Worm (Caenorhabditis elegans): ENCODE data around the gene bath-28.

bath-28 gene

DNA sequence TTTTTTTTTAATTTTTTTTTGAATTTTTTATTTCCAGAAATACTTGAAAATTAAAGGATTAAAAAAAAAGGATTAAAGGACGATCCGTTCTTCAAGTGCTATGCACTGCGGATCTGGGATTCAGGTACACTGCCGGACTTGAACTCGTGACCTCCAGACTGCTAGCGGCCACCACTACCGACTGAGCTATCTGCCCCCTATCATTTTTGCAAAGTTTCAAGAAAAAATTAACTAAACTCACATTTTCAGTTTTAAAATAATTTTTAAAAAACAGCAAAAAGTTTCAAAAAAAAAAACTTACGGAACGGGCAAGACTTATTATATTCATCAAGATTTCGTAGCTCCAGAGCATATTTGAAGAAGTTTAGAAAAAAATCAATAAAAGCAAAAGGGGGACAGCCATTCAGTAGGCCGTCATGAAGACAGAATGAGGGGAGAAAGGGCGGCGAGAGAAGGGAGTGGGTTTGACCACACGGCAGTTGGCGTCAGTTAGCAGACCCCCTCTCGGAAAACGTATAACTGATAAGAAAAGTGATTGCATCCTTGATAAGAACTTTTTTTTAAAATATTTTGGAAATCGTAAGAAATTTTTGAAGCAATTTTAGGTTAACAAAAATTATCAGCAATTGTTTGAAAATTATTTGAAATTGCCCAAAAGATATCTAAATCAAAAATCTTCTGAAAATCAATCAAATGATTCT is 33.7 kb downstream of the bath-28 start:
- no peak for TF ChIP-seq syd-9 (tag; optimal IDR thresholded peaks at IDR 0.05)
- TF ChIP-seq elt-2 (tag; optimal IDR thresholded peaks at IDR 0.05) = peak; percentile 68
- peak; percentile 12 for TF ChIP-seq rnt-1 (tag; optimal IDR thresholded peaks at IDR 0.05)
- TF ChIP-seq npax-4 (tag; optimal IDR thresholded peaks at IDR 0.05) = no peak
- TF ChIP-seq dmd-4 (tag; optimal IDR thresholded peaks at IDR 0.05; ENCODE audit: borderline replicate concordance) = no peak
- TF ChIP-seq ceh-18 (tag; optimal IDR thresholded peaks at IDR 0.05) = no peak
- no peak for TF ChIP-seq ceh-6 (GFP tag; optimal IDR thresholded peaks at IDR 0.05)
- peak; percentile 73 for TF ChIP-seq ceh-48 (tag; optimal IDR thresholded peaks at IDR 0.05)
- TF ChIP-seq hlh-30 (tag; optimal IDR thresholded peaks at IDR 0.05; ENCODE audit: insufficient read depth) = no peak
- no peak for TF ChIP-seq fkh-6 (tag; optimal IDR thresholded peaks at IDR 0.05)

ce11 chrII:3303582-3303981 is 41.2 kb downstream of the bath-28 start:
- no peak for TF ChIP-seq hlh-13 (GFP tag; optimal IDR thresholded peaks at IDR 0.05)
- TF ChIP-seq nhr-11 (tag; optimal IDR thresholded peaks at IDR 0.05) = no peak
- no peak for TF ChIP-seq npax-4 (tag; optimal IDR thresholded peaks at IDR 0.05)
- no peak for TF ChIP-seq pqm-1 (tag; optimal IDR thresholded peaks at IDR 0.05)
- no peak for TF ChIP-seq tbx-7 (tag; optimal IDR thresholded peaks at IDR 0.05)
- TF ChIP-seq odd-2 (tag; optimal IDR thresholded peaks at IDR 0.05) = no peak
- no peak for TF ChIP-seq tbx-2 (tag; optimal IDR thresholded peaks at IDR 0.05)
- no peak for TF ChIP-seq ceh-31 (tag; optimal IDR thresholded peaks at IDR 0.05)
- no peak for TF ChIP-seq zip-5 (tag; optimal IDR thresholded peaks at IDR 0.05)
- no peak for TF ChIP-seq ceh-2 (tag; optimal IDR thresholded peaks at IDR 0.05)
- TF ChIP-seq unc-55 (GFP tag; optimal IDR thresholded peaks at IDR 0.05) = peak; percentile 21
- no peak for TF ChIP-seq elt-2 (tag; optimal IDR thresholded peaks at IDR 0.05)
- TF ChIP-seq ama-1 (optimal IDR thresholded peaks at IDR 0.05) = peak; percentile 4
- no peak for TF ChIP-seq rnt-1 (tag; optimal IDR thresholded peaks at IDR 0.05)
- peak; percentile 45 for TF ChIP-seq ceh-48 (tag; optimal IDR thresholded peaks at IDR 0.05)
- TF ChIP-seq K09A11.1 (tag; optimal IDR thresholded peaks at IDR 0.05; ENCODE audit: insufficient read depth) = no peak

DNA sequence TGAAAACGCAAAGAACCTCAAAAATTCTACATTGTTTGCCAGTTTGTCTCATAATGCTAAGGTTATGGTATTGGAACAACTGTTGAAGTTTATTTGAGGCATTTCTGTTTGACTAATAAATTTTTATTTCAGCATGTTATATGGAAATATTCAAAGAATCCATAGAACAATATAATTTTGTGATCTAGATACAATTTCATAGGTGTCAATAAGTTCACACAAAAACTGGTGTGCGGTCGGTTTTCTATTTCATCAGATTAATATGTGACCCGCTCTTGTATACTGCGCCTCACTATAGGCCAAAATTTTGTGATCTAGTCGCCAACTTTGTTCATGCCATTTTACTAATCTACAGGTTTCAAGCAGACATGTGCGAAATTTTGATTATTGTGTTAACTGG is 45.3 kb downstream of the bath-28 start, which contains the start of gene btb-22:
btb-22 (plus strand) TSS at position 301 of the 400 bp plus-strand sequence.
- TF ChIP-seq eyg-1 (tag; optimal IDR thresholded peaks at IDR 0.05) = no peak
- TF ChIP-seq gmeb-2 (tag; optimal IDR thresholded peaks at IDR 0.05) = no peak
- no peak for TF ChIP-seq mec-3 (tag; optimal IDR thresholded peaks at IDR 0.05; ENCODE audit: borderline replicate concordance)
- TF ChIP-seq lim-6 (tag; optimal IDR thresholded peaks at IDR 0.05) = no peak
- no peak for TF ChIP-seq elt-2 (tag; optimal IDR thresholded peaks at IDR 0.05)
- no peak for TF ChIP-seq lin-11 (tag; optimal IDR thresholded peaks at IDR 0.05)
- TF ChIP-seq fax-1 (tag; optimal IDR thresholded peaks at IDR 0.05) = no peak
- no peak for TF ChIP-seq unc-3 (GFP tag; conservative IDR thresholded peaks at IDR 0.05)
- TF ChIP-seq unc-3 (tag; optimal IDR thresholded peaks at IDR 0.05) = no peak
- TF ChIP-seq hlh-8 (tag; optimal IDR thresholded peaks at IDR 0.05) = no peak
- no peak for TF ChIP-seq ttx-3 (tag; optimal IDR thresholded peaks at IDR 0.05)
- no peak for TF ChIP-seq ceh-22 (tag; optimal IDR thresholded peaks at IDR 0.05)
- TF ChIP-seq sox-4 (tag; optimal IDR thresholded peaks at IDR 0.05) = no peak
- TF ChIP-seq pag-3 (tag; optimal IDR thresholded peaks at IDR 0.05; ENCODE audit: borderline replicate concordance) = no peak
- TF ChIP-seq T23F11.4 (GFP tag; optimal IDR thresholded peaks at IDR 0.05) = no peak
- no peak for TF ChIP-seq K09A11.1 (tag; optimal IDR thresholded peaks at IDR 0.05; ENCODE audit: insufficient read depth)
- no peak for TF ChIP-seq ceh-9 (tag; optimal IDR thresholded peaks at IDR 0.05)

ce11 chrII:3297914-3298313 is 46.9 kb downstream of the bath-28 start, which contains the start of gene btb-18:
Gene btb-18, plus strand, starts transcription at chrII:3298214.
- TF ChIP-seq zip-5 (tag; optimal IDR thresholded peaks at IDR 0.05) = no peak
- no peak for TF ChIP-seq sdc-2 (tag; optimal IDR thresholded peaks at IDR 0.05)
- no peak for TF ChIP-seq hlh-13 (GFP tag; optimal IDR thresholded peaks at IDR 0.05)
- TF ChIP-seq ceh-22 (tag; optimal IDR thresholded peaks at IDR 0.05) = no peak
- TF ChIP-seq hlh-15 (tag; optimal IDR thresholded peaks at IDR 0.05) = no peak
- TF ChIP-seq unc-86 (tag; optimal IDR thresholded peaks at IDR 0.05) = no peak
- TF ChIP-seq rnt-1 (tag; optimal IDR thresholded peaks at IDR 0.05) = no peak
- TF ChIP-seq hlh-30 (tag; optimal IDR thresholded peaks at IDR 0.05; ENCODE audit: insufficient read depth) = no peak
